Fruit fly (Drosophila melanogaster) S2 (cell line): Measurements from ENCODE around the gene Pdh.

Source experiments
- CG8478 ChIP-seq: fragments of >200 bp; optimal IDR thresholded peaks from 2 replicates; lab custom pipeline; 2018
- CTCF ChIP-seq, 2 experiments: fragments of >200 bp; optimal IDR thresholded peaks; 2 replicates each; lab custom pipeline; 2018

dm6 chr3L:16309972-16310371 is 44.1 kb downstream of the Pdh start:
- TF ChIP-seq CG8478 (lab: Kevin White, UChicago) (no peak), CTCF (optimal IDR thresholded peaks at IDR 0.05; lab: Kevin White, UChicago) (no peak)
